Fruit fly (Drosophila melanogaster): Measurements from ENCODE around the gene Cen.

The Cen gene

DNA sequence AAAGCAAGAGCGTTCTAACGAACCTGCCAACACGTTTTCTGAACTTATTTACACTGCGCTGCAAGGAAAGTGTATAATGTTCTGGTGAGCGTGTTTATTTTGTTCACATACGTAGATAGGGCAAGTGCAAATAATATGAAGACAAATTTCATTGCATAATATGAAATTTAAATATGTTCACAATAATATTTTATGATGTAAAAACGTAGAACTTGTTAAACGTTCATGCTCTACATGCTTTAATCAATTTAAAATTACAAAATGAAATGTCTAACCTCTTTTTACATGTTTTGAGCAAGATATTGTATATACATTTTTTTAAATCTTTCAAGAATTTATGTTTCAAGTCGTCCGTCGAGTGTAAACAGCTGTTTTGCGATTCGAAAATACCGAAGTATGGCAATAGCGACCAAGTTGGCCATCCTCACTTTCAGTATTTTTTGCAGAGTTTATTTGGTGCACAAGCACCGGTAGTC lies 36.2 kb downstream of the Cen start, which contains the start of the genes phr6-4 and CG2608 (continued):
- TF ChIP-seq Sp1 (GFP tag; optimal IDR thresholded peaks at IDR 0.05): peak; percentile 94
- peak; percentile 59 for TF ChIP-seq Mio (GFP tag; optimal IDR thresholded peaks at IDR 0.05)
- TF ChIP-seq sv (GFP tag; optimal IDR thresholded peaks at IDR 0.05): peak; percentile 84
- TF ChIP-seq dsf (GFP tag; optimal IDR thresholded peaks at IDR 0.05; ENCODE audit: borderline replicate concordance): peak; percentile 60
- no peak for TF ChIP-seq Dif (GFP tag; optimal IDR thresholded peaks at IDR 0.05; ENCODE audit: partially characterized antibody)
- TF ChIP-seq usp (GFP tag; optimal IDR thresholded peaks at IDR 0.05): no peak

DNA sequence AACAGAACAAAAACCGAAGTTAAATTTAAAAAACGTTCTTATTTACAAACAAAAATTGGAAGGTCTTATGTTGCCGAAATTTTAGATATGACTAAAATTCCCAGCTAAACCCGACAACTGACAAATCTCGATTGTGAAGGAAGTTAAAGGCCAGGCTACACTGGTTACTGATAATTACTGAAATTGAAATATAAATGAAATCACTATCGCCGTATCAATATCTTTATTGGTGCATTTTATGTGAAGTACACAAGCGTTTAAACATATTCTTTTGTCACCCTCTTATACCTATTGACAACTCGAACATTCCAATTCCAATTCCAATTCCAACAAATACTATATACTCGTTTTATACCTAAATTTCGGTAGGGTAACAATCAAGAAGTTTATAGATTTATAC lies 38.5 kb downstream of the Cen start, which contains the start of gene CG17470:
Gene CG17470 (minus strand): TSS at position 101 of the 400 bp plus-strand sequence.
- TF ChIP-seq CG32264 (GFP tag; optimal IDR thresholded peaks at IDR 0.05) (no peak), Hr83 (GFP tag; optimal IDR thresholded peaks at IDR 0.05; ENCODE audit: poor library complexity, severe bottlenecking) (no peak)

DNA sequence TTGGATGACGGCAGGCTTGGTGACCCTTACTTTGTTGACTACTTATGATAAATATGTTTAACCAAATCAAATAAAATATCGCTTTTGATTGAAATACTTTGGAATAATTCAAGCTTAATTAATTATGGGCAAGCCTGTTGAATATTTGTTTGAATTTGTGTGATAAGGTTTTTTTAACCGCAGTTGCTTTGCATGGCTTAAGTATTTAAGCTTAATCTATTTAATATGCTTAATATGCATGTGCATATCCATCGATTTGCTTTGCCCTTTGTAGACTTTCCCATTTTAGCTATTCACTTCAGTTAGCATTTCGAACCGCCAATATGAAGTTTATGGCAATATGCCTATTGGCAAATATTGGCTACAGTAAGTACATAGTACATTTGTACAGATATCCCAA lies 41.0 kb downstream of the Cen start, which contains the start of gene Sfp38D:
Gene Sfp38D (plus strand): TSS at position 301 of the 400 bp plus-strand sequence.
- TF ChIP-seq fru (GFP tag; optimal IDR thresholded peaks at IDR 0.05): no peak
- TF ChIP-seq pan (optimal IDR thresholded peaks at IDR 0.05): no peak
- no peak for TF ChIP-seq GATAd (GFP tag; optimal IDR thresholded peaks at IDR 0.05)
- TF ChIP-seq usp (GFP tag; optimal IDR thresholded peaks at IDR 0.05): no peak
- TF ChIP-seq sage (GFP tag; optimal IDR thresholded peaks at IDR 0.05): no peak
- TF ChIP-seq Dfd (GFP tag; optimal IDR thresholded peaks at IDR 0.05): no peak
- TF ChIP-seq jim (GFP tag; optimal IDR thresholded peaks at IDR 0.05): no peak
- TF ChIP-seq Abd-B (GFP tag; optimal IDR thresholded peaks at IDR 0.05): no peak
- TF ChIP-seq ey (GFP tag; optimal IDR thresholded peaks at IDR 0.05): no peak
- TF ChIP-seq Hr78 (GFP tag; optimal IDR thresholded peaks at IDR 0.05): no peak
- TF ChIP-seq sv (GFP tag; optimal IDR thresholded peaks at IDR 0.05): no peak
- no peak for TF ChIP-seq dl (GFP tag; optimal IDR thresholded peaks at IDR 0.05; ENCODE audit: insufficient read depth in 1 of 2, partially characterized antibody in 2 of 2)
- TF ChIP-seq CG32264 (GFP tag; optimal IDR thresholded peaks at IDR 0.05): no peak
- no peak for TF ChIP-seq Rel (GFP tag; optimal IDR thresholded peaks at IDR 0.05)
- no peak for TF ChIP-seq Rel (tag; optimal IDR thresholded peaks at IDR 0.05)
- no peak for TF ChIP-seq lola (GFP tag; optimal IDR thresholded peaks at IDR 0.05)

DNA sequence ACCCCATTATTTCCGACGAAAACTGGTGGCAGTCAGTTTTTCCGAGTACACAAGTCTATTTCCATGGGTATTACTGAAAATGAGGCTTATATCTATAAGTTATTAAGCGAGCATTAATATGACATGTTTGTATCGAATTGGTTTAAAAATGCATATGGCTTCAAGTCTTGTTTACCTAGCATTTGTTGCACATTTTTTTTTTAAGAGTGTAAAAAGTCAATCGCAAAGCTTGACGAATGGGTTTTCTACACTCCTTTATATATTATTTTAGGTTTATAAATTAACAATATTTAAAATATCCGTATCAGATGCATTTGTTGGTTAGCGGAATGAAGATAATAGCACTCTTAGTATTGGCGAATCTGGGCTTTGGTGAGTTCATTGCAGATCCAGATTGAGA lies 41.8 kb downstream of the Cen start, which contains the start of gene CG31680:
Gene CG31680 (plus strand): TSS at position 301 of the 400 bp plus-strand sequence.
- TF ChIP-seq Mio (GFP tag; optimal IDR thresholded peaks at IDR 0.05): no peak
- no peak for TF ChIP-seq psq (GFP tag; optimal IDR thresholded peaks at IDR 0.05)
- TF ChIP-seq CrebA (GFP tag; optimal IDR thresholded peaks at IDR 0.05; ENCODE audit: borderline replicate concordance): no peak
- no peak for TF ChIP-seq Rel (GFP tag; optimal IDR thresholded peaks at IDR 0.05)
- TF ChIP-seq Rel (tag; optimal IDR thresholded peaks at IDR 0.05): no peak
- no peak for TF ChIP-seq ey (GFP tag; optimal IDR thresholded peaks at IDR 0.05)
- TF ChIP-seq CG9705 (GFP tag; optimal IDR thresholded peaks at IDR 0.05): no peak
- no peak for TF ChIP-seq Hr78 (GFP tag; optimal IDR thresholded peaks at IDR 0.05)
- no peak for TF ChIP-seq Abd-B (GFP tag; optimal IDR thresholded peaks at IDR 0.05)
- no peak for TF ChIP-seq GATAd (GFP tag; optimal IDR thresholded peaks at IDR 0.05)
- TF ChIP-seq fru (GFP tag; optimal IDR thresholded peaks at IDR 0.05): no peak
- TF ChIP-seq pan (optimal IDR thresholded peaks at IDR 0.05): no peak
- no peak for TF ChIP-seq sage (GFP tag; optimal IDR thresholded peaks at IDR 0.05)

DNA sequence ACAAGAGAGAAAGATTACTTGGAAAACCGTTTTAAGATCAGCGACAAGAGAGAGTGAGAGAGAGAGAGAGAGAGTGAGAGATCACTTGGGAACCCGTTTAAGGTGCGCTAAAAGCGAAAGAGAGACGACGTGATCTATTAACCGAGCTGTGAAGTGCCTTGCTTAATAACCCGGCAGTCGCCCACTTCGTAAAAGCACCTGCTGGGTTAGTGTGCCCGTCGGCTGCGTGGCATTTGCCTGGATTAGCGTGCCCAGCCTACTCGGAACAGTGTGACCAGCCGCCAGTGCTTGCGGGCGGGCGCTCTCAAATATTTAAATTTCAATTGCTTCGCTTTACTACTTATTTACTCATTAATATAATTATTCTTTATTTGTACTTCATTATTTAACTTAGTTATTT lies 43.2 kb downstream of the Cen start:
- TF ChIP-seq rgr (GFP tag; optimal IDR thresholded peaks at IDR 0.05) (no peak), ey (GFP tag; optimal IDR thresholded peaks at IDR 0.05) (no peak), Dfd (GFP tag; optimal IDR thresholded peaks at IDR 0.05) (no peak), Myc (optimal IDR thresholded peaks at IDR 0.05) (no peak), woc (GFP tag; optimal IDR thresholded peaks at IDR 0.05) (no peak), h (GFP tag; optimal IDR thresholded peaks at IDR 0.05) (peak; percentile 16), psq (GFP tag; optimal IDR thresholded peaks at IDR 0.05) (no peak), Abd-B (GFP tag; optimal IDR thresholded peaks at IDR 0.05) (no peak), Dif (GFP tag; optimal IDR thresholded peaks at IDR 0.05; ENCODE audit: partially characterized antibody) (peak; percentile 37), fru (GFP tag; optimal IDR thresholded peaks at IDR 0.05) (no peak), tai (GFP tag; optimal IDR thresholded peaks at IDR 0.05) (no peak)

DNA sequence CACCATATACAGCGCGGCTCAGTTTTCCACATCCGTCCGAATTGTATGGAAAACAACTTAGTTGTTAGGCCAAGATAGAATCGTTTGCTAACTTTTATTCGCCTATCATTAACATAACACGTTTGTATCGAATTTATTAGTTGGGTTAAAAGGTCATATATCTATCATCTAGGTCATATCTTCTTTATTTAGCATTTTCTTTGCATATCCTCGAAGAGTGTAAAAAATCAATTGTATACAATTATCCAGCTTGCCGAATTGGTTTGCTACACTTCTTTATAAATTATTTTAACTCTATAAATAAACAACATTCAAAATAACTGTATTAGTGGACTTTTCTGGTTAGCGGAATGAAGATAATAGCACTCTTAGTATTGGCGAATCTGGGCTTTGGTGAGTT lies 47.4 kb downstream of the Cen start, which contains the start of gene CG17472:
Gene CG17472 (plus strand): TSS at position 301 of the 400 bp plus-strand sequence.
- no peak for TF ChIP-seq dmrt93B (GFP tag; optimal IDR thresholded peaks at IDR 0.05)
- no peak for TF ChIP-seq tai (GFP tag; optimal IDR thresholded peaks at IDR 0.05)
- TF ChIP-seq Abd-B (GFP tag; optimal IDR thresholded peaks at IDR 0.05): no peak
- no peak for TF ChIP-seq CG32264 (GFP tag; optimal IDR thresholded peaks at IDR 0.05)
- no peak for TF ChIP-seq psq (GFP tag; optimal IDR thresholded peaks at IDR 0.05)
- TF ChIP-seq brk (GFP tag; optimal IDR thresholded peaks at IDR 0.05): no peak
- TF ChIP-seq usp (GFP tag; optimal IDR thresholded peaks at IDR 0.05): no peak
- TF ChIP-seq CG9705 (GFP tag; optimal IDR thresholded peaks at IDR 0.05): no peak
- TF ChIP-seq OdsH (GFP tag; optimal IDR thresholded peaks at IDR 0.05): no peak
- no peak for TF ChIP-seq foxo (GFP tag; optimal IDR thresholded peaks at IDR 0.05)
- no peak for TF ChIP-seq sv (GFP tag; optimal IDR thresholded peaks at IDR 0.05)
- no peak for TF ChIP-seq N (GFP tag; optimal IDR thresholded peaks at IDR 0.05)
- TF ChIP-seq HLH106 (tag; optimal IDR thresholded peaks at IDR 0.05): no peak
- no peak for TF ChIP-seq Dif (GFP tag; optimal IDR thresholded peaks at IDR 0.05; ENCODE audit: partially characterized antibody)
- TF ChIP-seq pan (optimal IDR thresholded peaks at IDR 0.05): no peak
- no peak for TF ChIP-seq Hr78 (GFP tag; optimal IDR thresholded peaks at IDR 0.05)
- no peak for TF ChIP-seq Rel (GFP tag; optimal IDR thresholded peaks at IDR 0.05)
- no peak for TF ChIP-seq Rel (tag; optimal IDR thresholded peaks at IDR 0.05)
- no peak for TF ChIP-seq Myc (optimal IDR thresholded peaks at IDR 0.05)
- TF ChIP-seq woc (GFP tag; optimal IDR thresholded peaks at IDR 0.05): no peak
- TF ChIP-seq Hnf4 (GFP tag; optimal IDR thresholded peaks at IDR 0.05): no peak

Measured in whole organism, wandering third instar larva.